ENCODE assay signal across 3 fruit fly cellular contexts in genomic region chr2L:6076143-6076542, dm6.
A peak's percentile ranks its signal among the peaks of the same experiment; 100 is the strongest.
TF ChIP-seq lines count a peak whose summit lies in the region.

No protein-coding gene starts in this region.

- no peak for TF ChIP-seq CTCF in whole organism, embryonic (GFP tag; optimal IDR thresholded peaks at IDR 0.05; lab: Kevin White, UChicago)

TF ChIP-seq in whole organism, embryonic, 481 proteins besides CTCF, POLR2A, EP300 and RAD21:
- TF ChIP-seq chinmo (GFP tag; IDR thresholded peaks at IDR 0.05; lab: Robert Waterston, UW; ENCODE audit: partially characterized antibody): peak; percentile 81; the same call in 2 of the 4 replicates
- no peak for TF ChIP-seq Ets65A (GFP tag; lab: Kevin White, UChicago)
- 0 out of 2 replicates have a peak, but pooled peaks have one; percentile 25 for TF ChIP-seq vvl (GFP tag; IDR thresholded peaks at IDR 0.05; lab: Robert Waterston, UW)
- peak; percentile 14 for TF ChIP-seq stwl (tag; optimal IDR thresholded peaks at IDR 0.05; lab: Kevin White, UChicago)
- no peak for TF ChIP-seq CG6254 (GFP tag; optimal IDR thresholded peaks at IDR 0.05; lab: Kevin White, UChicago)
- TF ChIP-seq HmgD (GFP tag; optimal IDR thresholded peaks at IDR 0.05; lab: Kevin White, UChicago): no peak
- peak; percentile 32; the same call in 1 of the 2 replicates for TF ChIP-seq chm (GFP tag; IDR thresholded peaks at IDR 0.05; lab: Robert Waterston, UW)
- TF ChIP-seq D19A (tag; optimal IDR thresholded peaks at IDR 0.05; lab: Kevin White, UChicago): no peak
- TF ChIP-seq z (GFP tag; IDR thresholded peaks at IDR 0.05; lab: Robert Waterston, UW): peak; percentile 97
- TF ChIP-seq Pdp1 (GFP tag; optimal IDR thresholded peaks at IDR 0.05; lab: Kevin White, UChicago): peak in 1 of 2 experiments; percentile 98
- peak; percentile 8; the same call in 1 of the 2 replicates for TF ChIP-seq CG13287 (GFP tag; IDR thresholded peaks at IDR 0.05; lab: Robert Waterston, UW; ENCODE audit: partially characterized antibody)
- peak; percentile 90 for TF ChIP-seq sqz (GFP tag; optimal IDR thresholded peaks at IDR 0.05; lab: Kevin White, UChicago)
- TF ChIP-seq cg (GFP tag; optimal IDR thresholded peaks at IDR 0.05; lab: Kevin White, UChicago): peak; percentile 71
- peak; percentile 12 for TF ChIP-seq abd-A (tag; optimal IDR thresholded peaks at IDR 0.05; lab: Kevin White, UChicago)
- peak; percentile 15; the same call in 1 of the 2 replicates for TF ChIP-seq ato (GFP tag; IDR thresholded peaks at IDR 0.05; lab: Robert Waterston, UW; ENCODE audit: partially characterized antibody)
- peak in 1 of 2 experiments; percentile 90 for TF ChIP-seq insv (GFP tag; optimal IDR thresholded peaks at IDR 0.05; lab: Kevin White, UChicago)
- TF ChIP-seq sd (tag; optimal IDR thresholded peaks at IDR 0.05; lab: Kevin White, UChicago): peak; percentile 1
- peak; percentile 40 for TF ChIP-seq CG5180 (GFP tag; optimal IDR thresholded peaks at IDR 0.05; lab: Kevin White, UChicago)

TF ChIP-seq in whole organism, prepupa, 60 proteins besides CTCF, POLR2A, EP300 and RAD21:
- no peak for TF ChIP-seq Sox14 (GFP tag; optimal IDR thresholded peaks at IDR 0.05; lab: Kevin White, UChicago)
- TF ChIP-seq Blimp-1 (GFP tag; optimal IDR thresholded peaks at IDR 0.05; lab: Kevin White, UChicago): no peak
- peak; percentile 50 for TF ChIP-seq CG6276 (GFP tag; optimal IDR thresholded peaks at IDR 0.05; lab: Kevin White, UChicago)
- TF ChIP-seq Eip78C (GFP tag; lab: Kevin White, UChicago): peak; percentile 11
- no peak for TF ChIP-seq spab (GFP tag; optimal IDR thresholded peaks at IDR 0.05; lab: Kevin White, UChicago)
- TF ChIP-seq vri (GFP tag; optimal IDR thresholded peaks at IDR 0.05; lab: Kevin White, UChicago): peak; percentile 62
- peak; percentile 39 for TF ChIP-seq fkh (GFP tag; optimal IDR thresholded peaks at IDR 0.05; lab: Kevin White, UChicago)

TF ChIP-seq in whole organism, wandering third instar larva, 38 proteins besides CTCF, POLR2A, EP300 and RAD21:
- TF ChIP-seq usp (GFP tag; optimal IDR thresholded peaks at IDR 0.05; lab: Kevin White, UChicago) (no peak), Mio (GFP tag; optimal IDR thresholded peaks at IDR 0.05; lab: Kevin White, UChicago) (no peak), fru (GFP tag; optimal IDR thresholded peaks at IDR 0.05; lab: Kevin White, UChicago) (no peak), Rel (GFP tag; optimal IDR thresholded peaks at IDR 0.05; lab: Kevin White, UChicago) (no peak), Rel (tag; optimal IDR thresholded peaks at IDR 0.05; lab: Kevin White, UChicago) (peak; percentile 69)
